Worm (Caenorhabditis elegans) whole organism, L2 larva: Measurements from ENCODE around the gene eftu-2.

ENCODE experiments used
- C34F6.9 ChIP-seq: fragments of 150-350 bp; optimal IDR thresholded peaks from 2 replicates; lab custom pipeline; 2014; ENCODE audit warnings: missing biosample characterization, missing genetic modification characterization
- F13H6.1 ChIP-seq: sonication (generic microtip); optimal IDR thresholded peaks from 2 replicates; lab custom pipeline; 2016; ENCODE audit warnings: missing genetic modification characterization, missing compliant biosample characterization
- R02D3.7 ChIP-seq: fragments of 150-350 bp; optimal IDR thresholded peaks from 2 replicates; lab custom pipeline; 2014; ENCODE audit warnings: missing biosample characterization, missing genetic modification characterization
- Y55F3AM.14 ChIP-seq: fragments of 200-800 bp; sonication (Bioruptor generic); optimal IDR thresholded peaks from 2 replicates; lab custom pipeline; 2018; ENCODE audit warnings: mild to moderate bottlenecking, missing genetic modification characterization, missing compliant biosample characterization
- ceh-16 ChIP-seq: fragments of 150-350 bp; optimal IDR thresholded peaks from 2 replicates; lab custom pipeline; 2014; ENCODE audit warnings: missing biosample characterization, missing genetic modification characterization
- ceh-82 ChIP-seq: fragments of 150-350 bp; optimal IDR thresholded peaks from 2 replicates; lab custom pipeline; 2014; ENCODE audit warnings: missing biosample characterization, missing genetic modification characterization
- crh-2 ChIP-seq: sonication (generic microtip); optimal IDR thresholded peaks from 2 replicates; lab custom pipeline; 2017; ENCODE audit warnings: missing biosample characterization, missing genetic modification characterization
- dmd-4 ChIP-seq: sonication (generic microtip); optimal IDR thresholded peaks from 2 replicates; lab custom pipeline; 2017; ENCODE audit warnings: missing biosample characterization, missing genetic modification characterization
- egl-27 ChIP-seq: sonication (generic microtip); optimal IDR thresholded peaks from 3 replicates; lab custom pipeline; 2017; ENCODE audit warnings: missing biosample characterization, missing genetic modification reagents, missing genetic modification characterization
- elt-1 ChIP-seq: fragments of 150-350 bp; optimal IDR thresholded peaks from 2 replicates; lab custom pipeline; 2014; ENCODE audit warnings: missing biosample characterization, missing genetic modification characterization
- elt-3 ChIP-seq: sonication (generic microtip); optimal IDR thresholded peaks from 2 replicates; lab custom pipeline; 2017; ENCODE audit warnings: missing biosample characterization, missing genetic modification characterization
- fos-1 ChIP-seq: fragments of 150-350 bp; optimal IDR thresholded peaks from 2 replicates; lab custom pipeline; 2014; ENCODE audit warnings: missing biosample characterization, missing genetic modification characterization
- gmeb-1 ChIP-seq: fragments of 150-350 bp; optimal IDR thresholded peaks from 2 replicates; lab custom pipeline; 2014; ENCODE audit warnings: missing biosample characterization, missing genetic modification characterization
- lin-11 ChIP-seq: fragments of 150-350 bp; sonication (generic microtip); optimal IDR thresholded peaks from 2 replicates; lab custom pipeline; 2014; ENCODE audit warnings: missing biosample characterization, missing genetic modification characterization, inconsistent platforms, mixed read lengths
- lin-13 ChIP-seq: fragments of 150-350 bp; optimal IDR thresholded peaks from 2 replicates; lab custom pipeline; 2014; ENCODE audit warnings: missing biosample characterization, missing genetic modification reagents, missing genetic modification characterization
- lin-39 ChIP-seq: fragments of 150-350 bp; optimal IDR thresholded peaks from 2 replicates; lab custom pipeline; 2014; ENCODE audit warnings: missing biosample characterization, missing genetic modification reagents, missing genetic modification characterization
- lsy-2 ChIP-seq, 2 experiments: fragments of 150-350 bp in 1 of 2; sonication (generic microtip) in 1 of 2; optimal IDR thresholded peaks; 2 replicates each; lab custom pipeline; 2014 to 2017; ENCODE audit warnings: missing biosample characterization in 2 of 2, missing genetic modification characterization in 2 of 2
- mab-5 ChIP-seq: fragments of 150-350 bp; optimal IDR thresholded peaks from 2 replicates; lab custom pipeline; 2014; ENCODE audit warnings: missing biosample characterization, missing genetic modification characterization
- mdl-1 ChIP-seq, 2 experiments: fragments of 150-350 bp in 1 of 2; sonication (generic microtip) in 1 of 2; optimal IDR thresholded peaks; 2 replicates each; lab custom pipeline; 2017; ENCODE audit warnings: missing biosample characterization in 2 of 2, missing genetic modification characterization in 2 of 2
- nhr-11 ChIP-seq: fragments of 150-350 bp; optimal IDR thresholded peaks from 2 replicates; lab custom pipeline; 2014; ENCODE audit warnings: missing biosample characterization, missing genetic modification characterization
- nhr-129 ChIP-seq: fragments of 150-350 bp; optimal IDR thresholded peaks from 2 replicates; lab custom pipeline; 2014; ENCODE audit warnings: missing biosample characterization, missing genetic modification characterization
- nhr-21 ChIP-seq: fragments of 150-350 bp; optimal IDR thresholded peaks from 2 replicates; lab custom pipeline; 2014; ENCODE audit warnings: missing biosample characterization, missing genetic modification characterization
- nhr-237 ChIP-seq: fragments of 150-350 bp; optimal IDR thresholded peaks from 2 replicates; lab custom pipeline; 2014; ENCODE audit warnings: missing biosample characterization, missing genetic modification characterization
- nhr-25 ChIP-seq: fragments of 150-350 bp; sonication (generic microtip); optimal IDR thresholded peaks from 3 replicates; lab custom pipeline; 2014; ENCODE audit warnings: missing biosample characterization, missing genetic modification characterization
- nhr-77 ChIP-seq: fragments of 150-350 bp; optimal IDR thresholded peaks from 2 replicates; lab custom pipeline; 2014; ENCODE audit warnings: missing biosample characterization, missing genetic modification characterization
- peb-1 ChIP-seq: fragments of 150-350 bp; optimal IDR thresholded peaks from 2 replicates; lab custom pipeline; 2014; ENCODE audit warnings: missing biosample characterization, missing genetic modification characterization
- sem-4 ChIP-seq: fragments of 150-350 bp; optimal IDR thresholded peaks from 2 replicates; lab custom pipeline; 2014; ENCODE audit warnings: missing biosample characterization, missing genetic modification reagents, missing genetic modification characterization
- skn-1 ChIP-seq: sonication (generic microtip); optimal IDR thresholded peaks from 2 replicates; lab custom pipeline; 2017; ENCODE audit warnings: missing biosample characterization, missing genetic modification characterization
- sma-3 ChIP-seq: sonication (generic microtip); optimal IDR thresholded peaks from 2 replicates; lab custom pipeline; 2016; ENCODE audit warnings: missing genetic modification reagents, missing genetic modification characterization, missing compliant biosample characterization
- snpc-4 ChIP-seq: fragments of 150-350 bp; optimal IDR thresholded peaks from 2 replicates; lab custom pipeline; 2014; ENCODE audit warnings: missing biosample characterization, missing genetic modification characterization
- unc-55 ChIP-seq: fragments of 150-350 bp; sonication (generic microtip); optimal IDR thresholded peaks from 3 replicates; lab custom pipeline; 2014; ENCODE audit warnings: missing biosample characterization, missing genetic modification reagents, missing genetic modification characterization
- unc-62 ChIP-seq: fragments of 150-350 bp; optimal IDR thresholded peaks from 2 replicates; lab custom pipeline; 2014; ENCODE audit warnings: missing biosample characterization, missing genetic modification reagents, missing genetic modification characterization
- ztf-11 ChIP-seq: sonication (generic microtip); optimal IDR thresholded peaks from 2 replicates; lab custom pipeline; 2017; ENCODE audit warnings: missing biosample characterization, missing genetic modification characterization

eftu-2 gene

ce11 chrIII:6008989-6009610 is at the start of gene eftu-2, which contains the start of gene gcna-1:
eftu-2 (plus strand) TSS chrIII:6009560.
gcna-1 (minus strand) TSS chrIII:6009084.
- no peak for TF ChIP-seq lin-39 (tag; lab: Kevin White, UChicago)
- peak; percentile 47 for TF ChIP-seq unc-55 (GFP tag; lab: Kevin White, UChicago)
- TF ChIP-seq nhr-77 = no peak
- peak; percentile 76 to 96 for TF ChIP-seq lsy-2 (tag; optimal IDR thresholded peaks at IDR 0.05; lab: Kevin White, UChicago)
- TF ChIP-seq ztf-11 (tag; lab: Kevin White, UChicago) = no peak
- no peak for TF ChIP-seq mab-5 (tag; lab: Kevin White, UChicago)
- peak; percentile 20 for TF ChIP-seq sma-3 (GFP tag; lab: Kevin White, UChicago)
- TF ChIP-seq elt-3 (tag; lab: Kevin White, UChicago) = no peak
- TF ChIP-seq gmeb-1 = peak; percentile 72
- no peak for TF ChIP-seq ceh-82 (tag; lab: Kevin White, UChicago)
- TF ChIP-seq nhr-129 (tag; lab: Kevin White, UChicago) = peak; percentile 16

- TF ChIP-seq lin-11 (tag; lab: Kevin White, UChicago) = no peak
- TF ChIP-seq nhr-21 = no peak
- TF ChIP-seq R02D3.7 (tag; lab: Kevin White, UChicago) = no peak
- TF ChIP-seq, all 48 proteins: peak for 0
Measured at ce11 chrIII:5961560-5961959, 47.8 kb upstream of the eftu-2 start.

- TF ChIP-seq skn-1 (tag; lab: Kevin White, UChicago) (no peak), egl-27 (tag; lab: Kevin White, UChicago) (no peak), F13H6.1 (peak; percentile 11), snpc-4 (tag; lab: Kevin White, UChicago) (no peak), lsy-2 (tag; optimal IDR thresholded peaks at IDR 0.05; lab: Kevin White, UChicago) (no peak), elt-3 (tag; lab: Kevin White, UChicago) (no peak), nhr-11 (tag; lab: Kevin White, UChicago) (no peak), ceh-82 (tag; lab: Kevin White, UChicago) (no peak), dmd-4 (no peak), elt-1 (no peak), peb-1 (tag; lab: Kevin White, UChicago) (no peak), fos-1 (tag; lab: Kevin White, UChicago) (peak; percentile 41), sma-3 (GFP tag; lab: Kevin White, UChicago) (no peak), nhr-237 (tag; lab: Kevin White, UChicago) (no peak), sem-4 (tag; lab: Kevin White, UChicago) (no peak), C34F6.9 (tag; lab: Kevin White, UChicago) (no peak), nhr-129 (tag; lab: Kevin White, UChicago) (peak; percentile 6), mdl-1 (tag; optimal IDR thresholded peaks at IDR 0.05; lab: Kevin White, UChicago) (no peak), unc-62 (no peak), nhr-77 (no peak), lin-13 (GFP tag; lab: Kevin White, UChicago) (no peak), ceh-16 (peak; percentile 51), crh-2 (no peak), nhr-25 (tag; lab: Kevin White, UChicago) (no peak), R02D3.7 (tag; lab: Kevin White, UChicago) (no peak)
Measured at ce11 chrIII:5964058-5964632, 45.2 kb upstream of the eftu-2 start.

- TF ChIP-seq lin-13 (GFP tag; lab: Kevin White, UChicago) = no peak
- peak; percentile 87 for TF ChIP-seq ceh-16
- TF ChIP-seq snpc-4 (tag; lab: Kevin White, UChicago) = no peak
Measured at ce11 chrIII:5965368-5965767, 44.0 kb upstream of the eftu-2 start.

ce11 chrIII:5965839-5966463 is 43.4 kb upstream of the eftu-2 start, which contains the start of gene dct-6:
dct-6 (plus strand) TSS chrIII:5966413.
- TF ChIP-seq fos-1 (tag; lab: Kevin White, UChicago) (peak; percentile 79), Y55F3AM.14 (GFP tag; lab: Kevin White, UChicago) (no peak)
